Fruit fly (Drosophila melanogaster) whole organism, adult: ENCODE measurements around the gene Mnr.

Source experiments
- CG14711 ChIP-seq: fragments of 200-800 bp; sonication (Bioruptor generic); optimal IDR thresholded peaks from 2 replicates; lab custom pipeline; 2018; ENCODE audit warnings: missing biosample characterization, mild to moderate bottlenecking, missing genetic modification characterization, moderate library complexity
- CG33017 ChIP-seq: fragments of 200-800 bp; sonication (Bioruptor generic); optimal IDR thresholded peaks from 2 replicates; lab custom pipeline; 2018; ENCODE audit warnings: missing biosample characterization, mild to moderate bottlenecking, missing genetic modification characterization, moderate library complexity
- CG5204 ChIP-seq: fragments of 200-800 bp; sonication (Bioruptor generic); optimal IDR thresholded peaks from 2 replicates; lab custom pipeline; 2016; ENCODE audit warnings: missing biosample characterization, missing genetic modification characterization
- CG7101 ChIP-seq: fragments of 200-800 bp; sonication (Bioruptor generic); optimal IDR thresholded peaks from 2 replicates; lab custom pipeline; 2018; ENCODE audit warnings: missing biosample characterization, mild to moderate bottlenecking, missing genetic modification characterization, moderate library complexity
- Clk ChIP-seq: fragments of 200-800 bp; sonication (Bioruptor generic); optimal IDR thresholded peaks from 2 replicates; lab custom pipeline; 2017; ENCODE audit warnings: missing biosample characterization, missing genetic modification characterization
- Hr96 ChIP-seq: fragments of 200-800 bp; sonication (Bioruptor generic); optimal IDR thresholded peaks from 2 replicates; lab custom pipeline; 2016; ENCODE audit warnings: missing biosample characterization, missing genetic modification characterization
- bab1 ChIP-seq: fragments of 200-800 bp; sonication (Bioruptor generic); optimal IDR thresholded peaks from 3 replicates; lab custom pipeline; 2019; ENCODE audit warnings: missing biosample characterization, mild to moderate bottlenecking, missing genetic modification characterization, moderate library complexity
- cic ChIP-seq: fragments of 200-800 bp; sonication (Bioruptor generic); optimal IDR thresholded peaks from 2 replicates; lab custom pipeline; 2017; ENCODE audit warnings: missing biosample characterization, mild to moderate bottlenecking, missing genetic modification characterization, moderate library complexity
- kay ChIP-seq: fragments of 200-800 bp; sonication (Bioruptor generic); peaks from one replicate; lab custom pipeline; 2016; ENCODE audit warnings: missing biosample characterization, missing genetic modification characterization, borderline replicate concordance
- ovo ChIP-seq: fragments of 200-800 bp; sonication (Bioruptor generic); optimal IDR thresholded peaks from 2 replicates; lab custom pipeline; 2016; ENCODE audit warnings: missing biosample characterization, missing genetic modification characterization
- tj ChIP-seq: fragments of 200-800 bp; sonication (Bioruptor generic); optimal IDR thresholded peaks from 3 replicates; lab custom pipeline; 2017; ENCODE audit warnings: missing biosample characterization, mild to moderate bottlenecking, missing genetic modification characterization, moderate library complexity

DNA sequence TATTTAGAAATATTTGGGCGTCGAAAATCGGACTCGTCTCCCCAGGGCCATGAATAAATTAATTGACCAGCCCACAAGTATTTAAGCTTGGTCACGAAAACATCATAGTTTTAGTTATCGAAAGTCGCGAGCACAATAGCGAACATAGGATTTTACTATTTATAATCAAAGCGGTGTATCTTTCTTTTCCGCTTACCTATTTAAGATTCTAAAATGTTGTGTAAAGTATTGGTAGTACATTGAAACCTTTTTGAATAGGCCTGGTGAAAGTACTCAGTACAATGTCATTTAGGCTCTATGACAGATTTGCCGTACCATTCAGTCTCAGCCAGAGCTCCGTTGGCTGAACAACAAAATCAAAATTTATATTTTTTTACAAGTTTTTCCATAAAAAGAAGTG is 88.0 kb downstream of the Mnr start, which contains the start of gene ccb:
- TF ChIP-seq CG14711 (tag; lab: Kevin White, UChicago) (no peak), CG5204 (GFP tag; lab: Kevin White, UChicago) (no peak), CG33017 (tag; lab: Kevin White, UChicago) (no peak), ovo (GFP tag; lab: Kevin White, UChicago) (no peak), bab1 (GFP tag; lab: Kevin White, UChicago) (no peak), kay (no peak), CG7101 (tag; lab: Kevin White, UChicago) (no peak), cic (GFP tag; lab: Kevin White, UChicago) (no peak), tj (GFP tag; lab: Kevin White, UChicago) (no peak), Hr96 (GFP tag; lab: Kevin White, UChicago) (no peak), Clk (GFP tag; lab: Kevin White, UChicago) (no peak)
